Fruit fly (Drosophila melanogaster) whole organism, embryonic: Measurements from ENCODE around the gene CG31897.

Source experiments
- B-H1 ChIP-seq: fragments of 200-800 bp; sonication (Bioruptor generic); IDR thresholded peaks from 3 replicates; pipeline ENCODE4 v1.3.6; 2022; ENCODE audit warnings: missing biosample characterization, missing genetic modification characterization
- BEAF-32 ChIP-seq: fragments of 200-800 bp; sonication (Bioruptor generic); optimal IDR thresholded peaks from 3 replicates; lab custom pipeline; 2017; ENCODE audit warnings: missing biosample characterization, missing genetic modification characterization, mild to moderate bottlenecking, moderate library complexity, missing genetic modification reagents
- CG11560 ChIP-seq: fragments of 200-800 bp; sonication (Bioruptor generic); IDR thresholded peaks from 3 replicates; pipeline ENCODE4 v1.3.6; 2022; ENCODE audit warnings: missing biosample characterization, missing genetic modification characterization
- CG12659 ChIP-seq: fragments of 200-800 bp; sonication (Bioruptor generic); optimal IDR thresholded peaks from 3 replicates; lab custom pipeline; 2017; ENCODE audit warnings: mild to moderate bottlenecking, missing biosample characterization, missing genetic modification reagents, missing genetic modification characterization
- CG14050 ChIP-seq: fragments of 200-800 bp; sonication (Bioruptor generic); IDR thresholded peaks from 3 replicates; pipeline ENCODE4 v1.3.6; 2022; ENCODE audit warnings: missing biosample characterization, missing genetic modification characterization
- CG14667 ChIP-seq: fragments of 200-800 bp; sonication (Bioruptor generic); IDR thresholded peaks from 2 replicates; pipeline ENCODE4 v1.3.6; 2022; ENCODE audit warnings: missing biosample characterization, missing genetic modification characterization
- CG14710 ChIP-seq: fragments of 200-800 bp; sonication (Bioruptor generic); optimal IDR thresholded peaks from 3 replicates; lab custom pipeline; 2019; ENCODE audit warnings: missing biosample characterization, mild to moderate bottlenecking, missing genetic modification characterization, moderate library complexity
- CG15514 ChIP-seq: fragments of 200-800 bp; sonication (Bioruptor generic); optimal IDR thresholded peaks from 3 replicates; lab custom pipeline; 2017; ENCODE audit warnings: missing biosample characterization, missing genetic modification characterization, mild to moderate bottlenecking, moderate library complexity, missing genetic modification reagents
- CG17186 ChIP-seq: fragments of 200-800 bp; sonication (Bioruptor generic); optimal IDR thresholded peaks from 3 replicates; lab custom pipeline; 2017; ENCODE audit warnings: missing biosample characterization, missing genetic modification reagents, missing genetic modification characterization
- CG17385 ChIP-seq: fragments of 200-800 bp; sonication (Bioruptor generic); optimal IDR thresholded peaks from 3 replicates; lab custom pipeline; 2018; ENCODE audit warnings: missing biosample characterization, mild to moderate bottlenecking, missing genetic modification characterization
- CG2202 ChIP-seq: fragments of 200-800 bp; sonication (Bioruptor generic); optimal IDR thresholded peaks from 2 replicates; lab custom pipeline; 2018; ENCODE audit warnings: missing biosample characterization, mild to moderate bottlenecking, missing genetic modification characterization
- CG3163 ChIP-seq: fragments of 200-800 bp; sonication (Bioruptor generic); optimal IDR thresholded peaks from 3 replicates; lab custom pipeline; 2016; ENCODE audit warnings: missing biosample characterization, missing genetic modification characterization
- CG5180 ChIP-seq: fragments of 200-800 bp; sonication (Bioruptor generic); optimal IDR thresholded peaks from 3 replicates; lab custom pipeline; 2017; ENCODE audit warnings: missing biosample characterization, missing genetic modification characterization, mild to moderate bottlenecking, moderate library complexity, missing genetic modification reagents
- CG6683 ChIP-seq: fragments of 200-800 bp; sonication (Bioruptor generic); optimal IDR thresholded peaks from 2 replicates; lab custom pipeline; 2017; ENCODE audit warnings: missing biosample characterization, mild to moderate bottlenecking, missing genetic modification characterization, missing genetic modification reagents
- CG9727 ChIP-seq: fragments of 200-800 bp; sonication (Bioruptor generic); optimal IDR thresholded peaks from 3 replicates; lab custom pipeline; 2017; ENCODE audit warnings: missing biosample characterization, mild to moderate bottlenecking, missing genetic modification characterization
- CkIIα-i1 ChIP-seq: fragments of 200-800 bp; sonication (Bioruptor generic); IDR thresholded peaks from 2 replicates; pipeline ENCODE4 v1.3.6; 2022; ENCODE audit warnings: missing biosample characterization, missing genetic modification characterization
- Dll ChIP-seq: fragments of 200-800 bp; sonication (Bioruptor generic); IDR thresholded peaks from 4 replicates; pipeline ENCODE4 v1.3.6; 2022; ENCODE audit warnings: missing biosample characterization, missing genetic modification characterization; ENCODE audit not compliant: partially characterized antibody
- Doc3 ChIP-seq: fragments of 200-800 bp; sonication (Bioruptor generic); IDR thresholded peaks from 3 replicates; pipeline ENCODE4 v1.3.6; 2022; ENCODE audit warnings: missing biosample characterization, missing genetic modification characterization; ENCODE audit not compliant: partially characterized antibody
- Dp ChIP-seq: fragments of 200-800 bp; sonication (Bioruptor generic); optimal IDR thresholded peaks from 2 replicates; lab custom pipeline; 2018; ENCODE audit warnings: missing biosample characterization, mild to moderate bottlenecking, missing genetic modification characterization, moderate library complexity
- Dref ChIP-seq: fragments of 200-800 bp; sonication (Bioruptor generic); IDR thresholded peaks from 2 replicates; pipeline ENCODE4 v1.3.6; 2022; ENCODE audit warnings: missing biosample characterization, missing genetic modification characterization
- HLH4C ChIP-seq: fragments of 200-800 bp; sonication (Bioruptor generic); IDR thresholded peaks from 3 replicates; pipeline ENCODE4 v1.3.6; 2022; ENCODE audit warnings: missing biosample characterization, missing genetic modification characterization; ENCODE audit not compliant: partially characterized antibody
- Scr ChIP-seq: fragments of 200-800 bp; sonication (Bioruptor generic); IDR thresholded peaks from 2 replicates; pipeline ENCODE4 v1.3.6; 2022; ENCODE audit warnings: missing biosample characterization, missing genetic modification characterization; ENCODE audit not compliant: partially characterized antibody
- Sox100B ChIP-seq: fragments of 200-800 bp; sonication (Bioruptor generic); optimal IDR thresholded peaks from 3 replicates; lab custom pipeline; 2018; ENCODE audit warnings: missing biosample characterization, mild to moderate bottlenecking, missing genetic modification characterization
- corto ChIP-seq: fragments of 200-800 bp; sonication (Bioruptor generic); optimal IDR thresholded peaks from 2 replicates; lab custom pipeline; 2016; ENCODE audit warnings: missing biosample characterization, mild to moderate bottlenecking, missing genetic modification characterization, moderate library complexity
- exex ChIP-seq: fragments of 200-800 bp; sonication (Bioruptor generic); optimal IDR thresholded peaks from 4 replicates; lab custom pipeline; 2018; ENCODE audit warnings: missing biosample characterization, mild to moderate bottlenecking, missing genetic modification characterization, moderate library complexity
- gfzf ChIP-seq: fragments of 200-800 bp; sonication (Bioruptor generic); optimal IDR thresholded peaks from 2 replicates; lab custom pipeline; 2016; ENCODE audit warnings: missing biosample characterization, mild to moderate bottlenecking, missing genetic modification characterization, moderate library complexity
- ham ChIP-seq: fragments of 200-800 bp; sonication (Bioruptor generic); IDR thresholded peaks from 2 replicates; pipeline ENCODE4 v1.3.6; 2022; ENCODE audit warnings: missing biosample characterization, missing genetic modification characterization
- ken ChIP-seq: fragments of 200-800 bp; sonication (Bioruptor generic); IDR thresholded peaks from 3 replicates; pipeline ENCODE4 v1.3.6; 2022; ENCODE audit warnings: missing biosample characterization, missing genetic modification characterization
- knrl ChIP-seq: fragments of 200-800 bp; sonication (Bioruptor generic); IDR thresholded peaks from 3 replicates; pipeline ENCODE4 v1.3.6; 2022; ENCODE audit warnings: missing biosample characterization, missing genetic modification characterization; ENCODE audit not compliant: partially characterized antibody
- lbe ChIP-seq: fragments of 200-800 bp; sonication (Bioruptor generic); optimal IDR thresholded peaks from 2 replicates; lab custom pipeline; 2016; ENCODE audit warnings: missing biosample characterization, mild to moderate bottlenecking, missing genetic modification characterization
- nerfin-2 ChIP-seq: fragments of 200-800 bp; sonication (Bioruptor generic); IDR thresholded peaks from 2 replicates; pipeline ENCODE4 v1.3.6; 2022; ENCODE audit warnings: missing biosample characterization, missing genetic modification characterization; ENCODE audit not compliant: partially characterized antibody
- sc ChIP-seq, 3 experiments: fragments of >200 bp in 2 of 3; fragments of 200-800 bp in 1 of 3; sonication (Bioruptor generic) in 1 of 3; optimal IDR thresholded peaks; 2 replicates in 2 of 3; 3 replicates in 1 of 3; lab custom pipeline; 2017; ENCODE audit warnings: mild to moderate bottlenecking in 1 of 3, missing biosample characterization in 1 of 3, missing genetic modification characterization in 1 of 3, missing genetic modification reagents in 1 of 3
- sd ChIP-seq: fragments of 200-800 bp; sonication (Bioruptor generic); optimal IDR thresholded peaks from 3 replicates; lab custom pipeline; 2018; ENCODE audit warnings: missing biosample characterization, mild to moderate bottlenecking, missing genetic modification characterization, moderate library complexity
- seq ChIP-seq: fragments of 200-800 bp; sonication (Bioruptor generic); IDR thresholded peaks from 2 replicates; pipeline ENCODE4 v1.3.6; 2022; ENCODE audit warnings: missing biosample characterization, missing genetic modification characterization
- trem ChIP-seq: fragments of 200-800 bp; optimal IDR thresholded peaks from 3 replicates; lab custom pipeline; 2019; ENCODE audit warnings: missing biosample characterization, mild to moderate bottlenecking, missing genetic modification characterization, moderate library complexity
- zen ChIP-seq: fragments of 200-800 bp; sonication (Bioruptor generic); optimal IDR thresholded peaks from 3 replicates; lab custom pipeline; 2018; ENCODE audit warnings: missing biosample characterization, mild to moderate bottlenecking, missing genetic modification characterization, moderate library complexity

Gene CG31897

DNA sequence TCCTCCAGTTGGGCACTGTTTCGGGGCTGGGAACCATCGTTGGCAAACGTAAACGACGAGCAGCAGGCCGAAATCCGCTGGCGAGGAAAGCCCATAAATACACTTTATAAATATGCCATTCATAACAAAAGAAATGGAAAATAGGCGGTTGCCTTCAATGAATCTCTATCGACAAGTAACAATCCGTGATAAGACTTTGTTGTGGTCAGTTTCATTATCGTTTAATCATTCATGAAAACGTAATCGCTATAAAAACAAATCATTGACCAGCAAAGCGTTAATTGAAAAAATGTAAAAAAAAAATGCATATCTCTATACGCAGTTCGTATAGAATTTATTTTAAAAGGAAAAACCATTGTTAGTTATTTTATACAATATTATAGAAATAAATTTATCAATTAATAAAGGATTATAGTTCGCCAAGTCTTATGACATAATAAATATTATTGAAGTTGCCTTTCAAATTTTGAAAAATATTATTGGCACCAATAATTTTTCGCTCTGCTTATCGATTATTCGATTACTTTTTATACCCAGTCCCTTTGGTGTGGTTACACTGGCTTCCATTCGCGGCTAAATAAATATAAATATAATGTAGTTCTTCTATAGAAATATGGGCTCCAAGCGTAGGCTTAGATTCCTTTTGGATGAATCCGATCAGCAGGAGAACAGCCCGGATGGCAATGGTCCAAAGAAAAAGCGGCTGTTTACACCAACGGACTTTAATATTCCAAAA, 42.2 kb upstream of the CG31897 start, which contains the start of gene CG31898 (continued):
- no peak for TF ChIP-seq knrl (GFP tag; lab: Robert Waterston, UW)
- TF ChIP-seq corto (GFP tag; lab: Kevin White, UChicago), result no peak
- peak; percentile 96 for TF ChIP-seq CG11560 (tag; lab: Robert Waterston, UW)
- peak; percentile 99 for TF ChIP-seq CG14710 (tag; lab: Kevin White, UChicago)
- TF ChIP-seq Scr (GFP tag; lab: Robert Waterston, UW), result peak; percentile 41; the same call in 1 of the 2 replicates
- no peak for TF ChIP-seq CG14667
- no peak for TF ChIP-seq sc (optimal IDR thresholded peaks at IDR 0.05; lab: Kevin White, UChicago)
- no peak for TF ChIP-seq sc (GFP tag; optimal IDR thresholded peaks at IDR 0.05; lab: Kevin White, UChicago)
- TF ChIP-seq CG15514 (GFP tag; lab: Kevin White, UChicago), result peak; percentile 16
- TF ChIP-seq CG17186 (GFP tag; lab: Kevin White, UChicago), result no peak
- no peak for TF ChIP-seq seq (GFP tag; lab: Robert Waterston, UW)
- peak; percentile 47 for TF ChIP-seq lbe (GFP tag; lab: Kevin White, UChicago)
- peak; percentile 34 for TF ChIP-seq exex (tag; lab: Kevin White, UChicago)
- TF ChIP-seq trem (tag; lab: Kevin White, UChicago), result peak; percentile 21
- TF ChIP-seq CkIIα-i1 (GFP tag; lab: Robert Waterston, UW), result no peak
- no peak for TF ChIP-seq zen (tag; lab: Kevin White, UChicago)
- TF ChIP-seq CG14050, result no peak
- TF ChIP-seq CG9727 (GFP tag; lab: Kevin White, UChicago), result no peak
- peak; percentile 52; the same call in 2 of the 4 replicates for TF ChIP-seq Dll (GFP tag; lab: Robert Waterston, UW)
- TF ChIP-seq Dref, result peak; percentile 78
- peak; percentile 94 for TF ChIP-seq Dp (GFP tag; lab: Kevin White, UChicago)
- no peak for TF ChIP-seq ken (GFP tag; lab: Robert Waterston, UW)
- no peak for TF ChIP-seq Doc3 (GFP tag; lab: Robert Waterston, UW)
- TF ChIP-seq CG3163 (GFP tag; lab: Kevin White, UChicago), result no peak
- TF ChIP-seq BEAF-32 (GFP tag; lab: Kevin White, UChicago), result peak; percentile 34
- peak; percentile 48; the same call in 1 of the 2 replicates for TF ChIP-seq nerfin-2 (GFP tag; lab: Robert Waterston, UW)
- TF ChIP-seq B-H1 (GFP tag; lab: Robert Waterston, UW), result no peak
- no peak for TF ChIP-seq gfzf (GFP tag; lab: Kevin White, UChicago)
- peak; percentile 1 for TF ChIP-seq CG12659 (GFP tag; lab: Kevin White, UChicago)
- peak; percentile 45; the same call in 1 of the 3 replicates for TF ChIP-seq HLH4C (GFP tag; lab: Robert Waterston, UW)
- TF ChIP-seq CG2202, result no peak

DNA sequence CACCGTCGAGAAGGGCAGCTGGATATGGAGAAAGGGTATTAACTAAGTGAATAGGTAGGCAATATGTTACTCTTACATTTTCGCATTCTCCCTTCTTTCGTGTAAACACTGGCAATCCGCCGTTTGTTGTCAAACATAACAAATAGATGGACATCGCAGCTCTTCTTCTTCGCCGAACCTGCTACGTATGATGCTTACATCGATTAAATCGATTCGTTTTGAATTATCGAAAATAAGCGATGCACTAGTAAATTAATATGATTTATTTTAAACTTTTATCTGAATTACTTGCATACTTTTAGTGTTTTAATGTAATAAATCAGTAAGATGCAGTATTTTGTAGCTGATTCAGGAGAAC, 39.3 kb upstream of the CG31897 start, which contains the start of gene fy:
fy (minus strand) TSS at position 353 of the 358 bp plus-strand sequence.
- no peak for TF ChIP-seq sd (tag; lab: Kevin White, UChicago)
- peak; percentile 91 for TF ChIP-seq CG17385
- TF ChIP-seq Sox100B (GFP tag; lab: Kevin White, UChicago), result peak; percentile 22
- TF ChIP-seq ham (GFP tag; lab: Robert Waterston, UW), result no peak
- peak; percentile 96 for TF ChIP-seq CG5180
- TF ChIP-seq CG6683 (GFP tag; lab: Kevin White, UChicago), result no peak
